Fruit fly (Drosophila melanogaster) Kc167 (cell line): ENCODE measurements around the gene mRpL4.

Source experiments
- Myc ChIP-seq: fragments of >200 bp; optimal IDR thresholded peaks from 2 replicates; lab custom pipeline; 2017; ENCODE audit warnings: missing external identifiers
- Sin3A ChIP-seq: fragments of >200 bp; optimal IDR thresholded peaks from 2 replicates; lab custom pipeline; 2018; ENCODE audit warnings: missing external identifiers
- h ChIP-seq: fragments of >200 bp; optimal IDR thresholded peaks from 3 replicates; lab custom pipeline; 2018; ENCODE audit warnings: missing external identifiers
- insv ChIP-seq: fragments of >200 bp; optimal IDR thresholded peaks from 3 replicates; lab custom pipeline; 2018; ENCODE audit warnings: missing external identifiers
- psq ChIP-seq: fragments of >200 bp; optimal IDR thresholded peaks from 2 replicates; lab custom pipeline; 2017; ENCODE audit warnings: missing external identifiers
- ttk ChIP-seq: sonication (Bioruptor generic); optimal IDR thresholded peaks from 2 replicates; lab custom pipeline; 2017; ENCODE audit warnings: missing external identifiers

The mRpL4 gene

DNA sequence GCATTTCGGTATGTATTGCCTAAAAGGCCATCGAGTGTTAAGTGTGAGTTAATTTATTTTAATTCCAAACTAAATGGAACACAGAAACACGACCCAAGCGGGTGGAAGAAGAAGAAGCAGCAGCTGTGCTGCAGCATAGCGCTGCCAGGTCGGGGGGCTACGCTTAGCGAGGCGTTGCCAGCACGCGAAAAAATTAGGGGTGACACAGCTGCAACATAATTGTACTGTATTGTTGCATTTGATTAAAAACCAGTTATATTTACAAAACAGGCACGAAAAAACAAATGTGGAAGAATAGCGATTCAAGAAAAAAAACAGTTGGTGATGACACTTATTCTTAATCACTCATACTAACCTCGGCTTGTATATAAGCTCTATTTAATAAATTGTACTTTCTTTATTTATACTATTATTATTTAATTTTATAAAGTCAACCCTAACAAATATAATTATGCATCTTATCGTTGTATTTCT lies 21.3 kb upstream of the mRpL4 start:
- TF ChIP-seq insv: no peak
- TF ChIP-seq Myc (lab: Kevin White, UChicago): no peak
- peak; percentile 25 for TF ChIP-seq psq
- no peak for TF ChIP-seq h (lab: Kevin White, UChicago)
- no peak for TF ChIP-seq Sin3A (lab: Kevin White, UChicago)

DNA sequence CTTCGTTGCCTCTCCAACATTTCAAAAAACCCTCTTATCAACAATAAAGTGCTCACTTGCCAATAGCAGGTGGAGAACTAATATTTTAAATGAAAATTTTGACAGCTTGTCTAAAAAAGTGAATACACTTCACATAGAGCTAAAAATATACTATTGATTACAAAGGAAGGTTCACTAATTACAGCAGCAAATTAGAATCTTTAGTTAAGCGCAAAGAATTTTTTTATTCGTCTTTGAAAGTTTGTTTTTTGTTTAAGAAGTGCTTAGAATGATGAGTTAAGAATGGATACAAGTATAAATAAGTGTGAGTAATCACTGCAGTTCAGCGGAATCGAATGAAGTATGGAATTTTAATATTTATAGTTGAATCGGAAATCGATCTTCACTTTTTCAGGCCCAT lies 13.3 kb upstream of the mRpL4 start, which contains the start of gene CG44405:
Gene CG44405, minus strand, starts transcription at position 101 of the 400 bp plus-strand sequence.
- no peak for TF ChIP-seq Myc (lab: Kevin White, UChicago)
- no peak for TF ChIP-seq psq
- TF ChIP-seq h (lab: Kevin White, UChicago): no peak
- TF ChIP-seq ttk (lab: Kevin White, UChicago): no peak
- TF ChIP-seq Sin3A (lab: Kevin White, UChicago): no peak

DNA sequence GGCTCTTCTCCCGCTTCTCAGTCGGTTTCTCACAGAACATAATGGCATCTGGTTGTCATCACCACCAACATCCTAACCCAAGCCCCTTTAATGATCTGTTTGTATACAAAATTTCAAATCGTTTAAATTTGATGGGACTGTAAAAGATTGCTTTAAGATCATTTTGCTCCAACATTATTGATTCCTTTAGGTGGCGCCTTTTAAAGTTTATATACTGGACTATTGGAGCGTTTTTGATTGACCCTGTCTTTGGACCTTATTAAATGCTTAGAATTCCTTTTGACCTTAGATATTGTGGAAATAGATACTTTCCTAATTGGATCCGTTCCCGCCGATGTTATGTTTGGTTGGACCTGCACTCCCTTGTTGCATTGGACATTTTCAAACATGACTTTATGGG lies 11.3 kb upstream of the mRpL4 start, which contains the start of gene CG42266:
Gene CG42266, minus strand, starts transcription at position 101 of the 400 bp plus-strand sequence.
- TF ChIP-seq ttk (lab: Kevin White, UChicago): no peak
- no peak for TF ChIP-seq Sin3A (lab: Kevin White, UChicago)
- no peak for TF ChIP-seq h (lab: Kevin White, UChicago)
- TF ChIP-seq Myc (lab: Kevin White, UChicago): no peak
- TF ChIP-seq psq: no peak
- TF ChIP-seq insv: no peak

DNA sequence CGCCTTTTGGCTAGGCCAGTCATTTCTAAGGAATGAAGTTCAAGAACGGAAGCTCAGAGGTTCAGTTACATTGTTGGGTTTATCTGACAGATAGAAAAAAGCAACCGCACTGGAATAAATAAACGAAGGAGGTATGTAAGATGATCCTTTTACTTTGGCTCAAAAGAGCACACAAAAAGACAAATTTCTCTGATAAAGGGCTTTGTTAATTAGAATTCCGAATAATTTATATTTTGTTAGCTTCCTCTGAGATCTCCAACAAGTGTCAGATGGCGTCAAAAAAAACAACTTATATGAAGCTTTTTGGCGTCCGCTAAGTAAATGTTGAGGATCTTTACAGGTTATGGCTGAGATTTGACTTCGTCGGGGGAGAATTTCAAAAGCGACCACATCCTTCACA lies 8.9 kb upstream of the mRpL4 start, which contains the start of gene CG31817:
Gene CG31817, minus strand, starts transcription at position 101 of the 400 bp plus-strand sequence.
- no peak for TF ChIP-seq insv
- TF ChIP-seq h (lab: Kevin White, UChicago): no peak
- no peak for TF ChIP-seq ttk (lab: Kevin White, UChicago)
- no peak for TF ChIP-seq Sin3A (lab: Kevin White, UChicago)
- TF ChIP-seq Myc (lab: Kevin White, UChicago): no peak
- TF ChIP-seq psq: no peak

- TF ChIP-seq psq (no peak), Sin3A (lab: Kevin White, UChicago) (no peak), Myc (lab: Kevin White, UChicago) (no peak), ttk (lab: Kevin White, UChicago) (no peak)
These were observed 693 bp upstream of the mRpL4 start, which contains the start of gene CG4440 for dm6 chr2L:16329625-16330024. Gene CG4440 (plus strand): TSS chr2L:16329925.

dm6 chr2L:16326892-16327291 lies 2.0 kb downstream of the mRpL4 start, which contains the start of gene CG4278:
Gene CG4278 (plus strand): TSS chr2L:16327069.
- TF ChIP-seq psq (no peak), h (lab: Kevin White, UChicago) (no peak), ttk (lab: Kevin White, UChicago) (no peak), insv (no peak), Sin3A (lab: Kevin White, UChicago) (no peak), Myc (lab: Kevin White, UChicago) (no peak)

DNA sequence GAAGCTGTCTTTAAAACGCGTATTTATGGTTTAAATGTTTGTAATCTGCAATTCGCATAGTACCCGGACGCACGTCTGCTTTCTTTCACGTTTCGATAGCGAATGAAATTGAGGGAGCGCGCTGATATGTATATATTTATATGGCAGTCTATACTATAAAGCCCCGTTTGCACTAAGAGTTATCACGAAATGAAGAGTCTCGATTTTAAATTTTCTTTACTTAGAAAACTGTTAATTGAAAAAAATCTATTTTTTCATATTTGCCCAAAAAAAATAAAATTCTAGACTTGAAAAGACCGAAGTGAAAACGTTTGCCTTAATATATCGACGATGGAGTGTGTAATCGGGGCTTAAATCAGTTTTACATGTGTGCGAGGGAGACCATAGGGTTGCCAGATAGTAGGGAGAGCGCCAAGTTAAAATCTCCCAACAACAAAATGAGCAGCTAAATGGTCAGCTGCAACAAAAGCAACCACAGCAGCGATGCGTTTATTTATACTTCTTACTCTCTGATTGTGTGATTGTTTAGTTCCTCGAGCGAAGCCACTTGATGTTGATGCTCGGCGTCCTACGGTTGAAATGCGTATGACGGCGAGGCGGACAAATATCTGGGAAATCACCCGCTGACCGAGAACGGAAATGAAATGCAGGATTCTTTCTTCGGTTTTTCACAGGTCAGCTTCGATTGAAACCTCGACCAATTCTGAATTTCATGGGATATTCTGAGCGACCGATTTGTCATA lies 3.2 kb downstream of the mRpL4 start, which contains the start of gene cact:
Gene cact, minus strand, starts transcription at position 693 of the 743 bp plus-strand sequence.
- TF ChIP-seq insv: no peak
- TF ChIP-seq h (lab: Kevin White, UChicago): no peak
- TF ChIP-seq Myc (lab: Kevin White, UChicago): no peak

DNA sequence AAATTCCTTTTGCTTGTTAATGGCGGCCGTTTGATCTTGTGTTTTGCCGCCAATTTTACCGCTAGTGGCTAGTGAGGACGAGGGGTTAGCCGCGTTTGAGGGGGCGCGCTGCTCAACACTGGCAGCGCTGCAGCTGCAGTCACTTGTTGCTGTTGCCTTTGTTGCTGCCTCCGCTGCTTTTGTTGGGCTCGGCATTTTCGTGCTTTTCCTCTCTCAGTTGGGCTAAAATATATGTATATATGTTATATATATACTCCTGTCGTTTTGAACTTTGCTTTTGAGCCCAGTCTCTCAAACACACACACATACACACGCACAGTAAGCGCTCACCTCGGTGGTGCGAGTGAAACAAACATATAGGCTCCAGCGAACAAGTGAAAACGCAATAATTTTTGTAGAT lies 4.1 kb downstream of the mRpL4 start:
- TF ChIP-seq insv: no peak
- no peak for TF ChIP-seq Myc (lab: Kevin White, UChicago)
- TF ChIP-seq ttk (lab: Kevin White, UChicago): no peak
- no peak for TF ChIP-seq Sin3A (lab: Kevin White, UChicago)
- no peak for TF ChIP-seq psq
- no peak for TF ChIP-seq h (lab: Kevin White, UChicago)

DNA sequence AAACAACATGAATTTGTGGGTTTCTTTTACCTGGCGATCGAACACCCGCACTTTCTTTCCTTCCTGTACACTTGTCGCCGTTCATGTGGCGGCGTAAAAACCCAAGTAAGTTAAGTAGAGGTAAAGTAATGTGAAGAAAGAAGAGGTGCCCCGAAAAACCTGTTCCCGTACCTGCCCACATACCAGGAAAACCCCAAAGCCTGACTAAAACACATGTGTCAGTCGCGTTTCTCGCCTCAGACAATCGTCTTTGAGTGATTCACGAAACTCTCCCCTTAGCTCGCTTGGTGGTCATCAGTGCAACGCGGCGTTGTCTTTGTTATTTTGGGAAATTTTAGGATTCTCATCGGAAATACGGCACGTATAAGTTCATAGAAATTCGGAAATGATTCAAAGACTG lies 5.4 kb downstream of the mRpL4 start:
- TF ChIP-seq insv (no peak), h (lab: Kevin White, UChicago) (no peak), Myc (lab: Kevin White, UChicago) (no peak), ttk (lab: Kevin White, UChicago) (no peak), Sin3A (lab: Kevin White, UChicago) (no peak), psq (no peak)

DNA sequence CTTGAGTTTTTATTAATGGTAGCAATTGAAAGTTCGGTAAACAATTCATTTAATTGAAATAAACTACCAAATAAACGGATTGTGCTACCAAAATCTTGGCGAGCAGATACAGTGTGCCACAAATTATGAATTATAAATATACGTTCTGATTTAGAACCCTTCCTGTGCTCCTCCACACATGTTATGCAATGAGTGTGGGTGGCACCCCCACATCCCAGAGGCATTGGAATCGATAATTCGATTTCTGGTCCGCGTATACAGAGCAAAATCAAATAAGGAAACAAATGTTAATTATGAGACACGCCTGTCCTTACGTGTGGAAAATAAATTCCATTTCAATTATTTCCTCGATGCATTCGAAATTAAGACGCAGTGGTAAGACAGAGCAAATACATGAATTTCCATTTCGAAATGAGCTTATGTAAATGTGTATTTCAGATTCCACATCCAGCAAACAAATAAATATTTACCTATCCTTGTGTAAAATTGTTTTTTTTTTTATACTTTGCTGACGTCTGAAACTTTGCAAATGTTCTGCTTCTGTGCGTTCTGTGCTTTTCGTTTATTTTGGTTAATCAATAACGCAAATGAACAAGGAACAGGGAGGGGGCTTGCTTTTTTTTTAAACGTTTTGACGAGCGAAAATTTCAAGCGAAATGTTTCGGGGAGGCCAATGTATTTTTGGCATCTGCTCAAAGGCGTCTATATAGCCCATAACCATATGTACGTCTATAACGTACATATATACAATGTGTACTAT lies 6.9 kb downstream of the mRpL4 start:
- TF ChIP-seq insv: no peak
- TF ChIP-seq Myc (lab: Kevin White, UChicago): no peak
- no peak for TF ChIP-seq ttk (lab: Kevin White, UChicago)
- TF ChIP-seq h (lab: Kevin White, UChicago): no peak
- no peak for TF ChIP-seq psq
- TF ChIP-seq Sin3A (lab: Kevin White, UChicago): no peak

DNA sequence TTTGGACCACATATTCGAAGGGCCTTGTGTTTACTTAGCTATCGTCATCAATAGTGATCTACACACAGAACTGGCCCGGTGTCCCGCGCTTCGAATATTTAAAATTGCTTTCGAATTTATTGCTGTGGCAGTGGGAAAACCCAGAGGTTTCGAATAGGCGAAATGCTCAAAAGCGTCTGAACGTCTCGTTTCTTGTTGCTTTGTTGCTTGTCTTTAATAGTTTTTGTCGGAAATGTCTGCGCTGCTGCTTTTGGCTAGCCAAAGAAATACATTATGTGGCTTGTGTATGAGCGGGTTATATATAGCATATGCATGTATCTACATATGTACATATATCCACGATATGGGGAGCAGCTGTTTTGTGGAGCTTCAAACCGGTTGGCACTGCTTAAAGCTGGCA lies 7.7 kb downstream of the mRpL4 start:
- TF ChIP-seq h (lab: Kevin White, UChicago) (no peak), Sin3A (lab: Kevin White, UChicago) (no peak), insv (no peak), ttk (lab: Kevin White, UChicago) (no peak), psq (no peak), Myc (lab: Kevin White, UChicago) (no peak)

DNA sequence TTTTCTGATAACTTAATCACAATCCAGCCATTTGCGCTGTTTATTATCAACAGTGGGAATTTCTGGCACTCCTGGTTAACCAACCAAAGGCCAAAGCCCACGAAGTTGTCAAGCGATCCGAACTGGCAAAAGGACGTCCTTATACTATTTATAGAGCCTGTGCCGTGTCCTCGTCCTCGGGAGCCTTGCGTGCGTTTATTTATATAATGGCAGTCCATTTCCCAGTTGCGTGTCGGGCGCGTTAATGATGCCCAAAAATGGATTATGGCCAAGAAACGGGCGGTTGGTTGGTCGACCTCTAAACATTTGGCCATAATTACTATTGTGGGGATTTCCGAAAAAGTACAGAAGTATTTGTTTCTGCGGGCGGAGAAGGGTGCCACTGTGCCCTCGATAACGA lies 8.5 kb downstream of the mRpL4 start:
- TF ChIP-seq psq (no peak), h (lab: Kevin White, UChicago) (no peak), ttk (lab: Kevin White, UChicago) (no peak), insv (no peak), Sin3A (lab: Kevin White, UChicago) (no peak), Myc (lab: Kevin White, UChicago) (no peak)
